Worm (Caenorhabditis elegans): ENCODE measurements around the gene nhr-231.
A peak's percentile ranks its signal among the peaks of the same experiment; 100 is the strongest.

- TF ChIP-seq set-16 (GFP tag; IDR thresholded peaks at IDR 0.05) = no peak
- TF ChIP-seq nhr-76 (tag; optimal IDR thresholded peaks at IDR 0.05) = no peak
- TF ChIP-seq lin-39 (tag; optimal IDR thresholded peaks at IDR 0.05) = no peak
- TF ChIP-seq D1046.2 (GFP tag; IDR thresholded peaks at IDR 0.05) = no peak
- no peak for TF ChIP-seq ama-1 (optimal IDR thresholded peaks at IDR 0.05)
- TF ChIP-seq nhr-11 (tag; optimal IDR thresholded peaks at IDR 0.05) = no peak
- TF ChIP-seq zag-1 (tag; optimal IDR thresholded peaks at IDR 0.05) = no peak
- TF ChIP-seq unc-62 (GFP tag; optimal IDR thresholded peaks at IDR 0.05 in 1 of 2) = peak in 1 of 2 experiments; percentile 50
- TF ChIP-seq unc-62 (tag; optimal IDR thresholded peaks at IDR 0.05) = no peak
- TF ChIP-seq ceh-28 (tag; optimal IDR thresholded peaks at IDR 0.05) = no peak
- TF ChIP-seq dve-1 (tag; optimal IDR thresholded peaks at IDR 0.05; ENCODE audit: insufficient read depth) = no peak
- no peak for TF ChIP-seq cey-2 (tag; optimal IDR thresholded peaks at IDR 0.05; ENCODE audit: borderline replicate concordance, insufficient read depth)
- TF ChIP-seq nhr-10 (tag; optimal IDR thresholded peaks at IDR 0.05) = no peak
Observed at ce11 chrV:18842468-18842867, 51.7 kb downstream of the nhr-231 start.

All from whole organism, L4 larva.